Worm (Caenorhabditis elegans) whole organism, late embryonic: ENCODE measurements around the gene R05A10.8.

Experiments used
- C38D4.7 ChIP-seq: fragments of 200-800 bp; sonication (Bioruptor generic); optimal IDR thresholded peaks from 2 replicates; lab custom pipeline; 2018; ENCODE audit warnings: mild to moderate bottlenecking, missing genetic modification characterization, moderate library complexity, missing compliant biosample characterization
- F13H6.1 ChIP-seq: sonication (generic microtip); optimal IDR thresholded peaks from 2 replicates; lab custom pipeline; 2016; ENCODE audit warnings: missing genetic modification characterization, missing compliant biosample characterization
- K09A11.1 ChIP-seq: sonication (generic microtip); optimal IDR thresholded peaks from 2 replicates; lab custom pipeline; 2017; ENCODE audit warnings: antibody characterized with exemption, mild to moderate bottlenecking, missing genetic modification characterization, missing compliant biosample characterization; ENCODE audit not compliant: insufficient read depth
- T23F11.4 ChIP-seq: fragments of 200-800 bp; sonication (Bioruptor generic); optimal IDR thresholded peaks from 2 replicates; lab custom pipeline; 2018; ENCODE audit warnings: mild to moderate bottlenecking, missing genetic modification characterization, missing compliant biosample characterization
- Y22D7AL.16 ChIP-seq: sonication (generic microtip); optimal IDR thresholded peaks from 2 replicates; lab custom pipeline; 2016; ENCODE audit warnings: missing genetic modification characterization, missing compliant biosample characterization
- ama-1 ChIP-seq: fragments of 150-350 bp; optimal IDR thresholded peaks from 2 replicates; lab custom pipeline; 2014
- ceh-14 ChIP-seq: sonication (generic microtip); optimal IDR thresholded peaks from 2 replicates; lab custom pipeline; 2016; ENCODE audit warnings: missing genotype, missing genetic modification characterization, missing compliant biosample characterization
- ceh-2 ChIP-seq: sonication (generic microtip); optimal IDR thresholded peaks from 2 replicates; lab custom pipeline; 2016; ENCODE audit warnings: missing genotype, missing genetic modification characterization, missing compliant biosample characterization
- ceh-22 ChIP-seq: sonication (generic microtip); optimal IDR thresholded peaks from 2 replicates; lab custom pipeline; 2017; ENCODE audit warnings: missing biosample characterization, missing genetic modification characterization
- ceh-24 ChIP-seq: sonication (generic microtip); optimal IDR thresholded peaks from 2 replicates; lab custom pipeline; 2016; ENCODE audit warnings: mild to moderate bottlenecking, missing genetic modification characterization, missing compliant biosample characterization
- ceh-30 ChIP-seq: fragments of 150-350 bp; optimal IDR thresholded peaks from 2 replicates; lab custom pipeline; 2014; ENCODE audit warnings: missing biosample characterization, missing genetic modification characterization
- ceh-31 ChIP-seq: sonication (generic microtip); optimal IDR thresholded peaks from 2 replicates; lab custom pipeline; 2016; ENCODE audit warnings: missing genetic modification characterization, missing compliant biosample characterization
- ceh-45 ChIP-seq: fragments of 200-800 bp; sonication (Bioruptor generic); IDR thresholded peaks from 2 replicates; pipeline ENCODE4 v1.3.6; 2022; ENCODE audit warnings: missing genetic modification reagents, missing genetic modification characterization, missing compliant biosample characterization
- ceh-48 ChIP-seq: sonication (generic microtip); optimal IDR thresholded peaks from 2 replicates; lab custom pipeline; 2016; ENCODE audit warnings: missing genetic modification characterization, inconsistent platforms, missing compliant biosample characterization
- ceh-6 ChIP-seq: fragments of 200-800 bp; sonication (Bioruptor generic); optimal IDR thresholded peaks from 2 replicates; lab custom pipeline; 2018; ENCODE audit warnings: mild to moderate bottlenecking, missing genetic modification characterization, missing compliant biosample characterization
- dve-1 ChIP-seq: sonication (generic microtip); optimal IDR thresholded peaks from 2 replicates; lab custom pipeline; 2017; ENCODE audit warnings: antibody characterized with exemption, mild to moderate bottlenecking, missing genetic modification characterization, missing compliant biosample characterization
- elt-2 ChIP-seq: sonication (generic microtip); optimal IDR thresholded peaks from 2 replicates; lab custom pipeline; 2016; ENCODE audit warnings: missing genetic modification reagents, missing genetic modification characterization, missing compliant biosample characterization
- ets-4 ChIP-seq: sonication (generic microtip); optimal IDR thresholded peaks from 2 replicates; lab custom pipeline; 2016; ENCODE audit warnings: missing genetic modification characterization, missing compliant biosample characterization
- eyg-1 ChIP-seq: sonication (generic microtip); optimal IDR thresholded peaks from 2 replicates; lab custom pipeline; 2016; ENCODE audit warnings: missing genotype, missing genetic modification characterization, missing compliant biosample characterization
- fkh-10 ChIP-seq: fragments of 150-350 bp; optimal IDR thresholded peaks from 2 replicates; lab custom pipeline; 2014; ENCODE audit warnings: missing biosample characterization, missing genetic modification reagents, missing genetic modification characterization
- fkh-6 ChIP-seq: sonication (generic microtip); optimal IDR thresholded peaks from 2 replicates; lab custom pipeline; 2016; ENCODE audit warnings: missing genetic modification characterization, missing compliant biosample characterization
- hlh-13 ChIP-seq: fragments of 200-800 bp; sonication (Bioruptor generic); optimal IDR thresholded peaks from 2 replicates; lab custom pipeline; 2018; ENCODE audit warnings: mild to moderate bottlenecking, missing genetic modification characterization, missing compliant biosample characterization
- hlh-15 ChIP-seq: sonication (generic microtip); optimal IDR thresholded peaks from 2 replicates; lab custom pipeline; 2016; ENCODE audit warnings: missing genetic modification characterization, missing compliant biosample characterization
- hlh-8 ChIP-seq: sonication (generic microtip); optimal IDR thresholded peaks from 2 replicates; lab custom pipeline; 2016; ENCODE audit warnings: missing genotype, missing genetic modification characterization, missing compliant biosample characterization
- lim-6 ChIP-seq: sonication (generic microtip); optimal IDR thresholded peaks from 2 replicates; lab custom pipeline; 2016; ENCODE audit warnings: missing genetic modification characterization, missing compliant biosample characterization
- lin-11 ChIP-seq: fragments of 200-800 bp; sonication (Bioruptor generic); optimal IDR thresholded peaks from 2 replicates; lab custom pipeline; 2018; ENCODE audit warnings: mild to moderate bottlenecking, missing genetic modification characterization, missing compliant biosample characterization
- madf-2 ChIP-seq: sonication (generic microtip); optimal IDR thresholded peaks from 2 replicates; lab custom pipeline; 2017; ENCODE audit warnings: missing genetic modification characterization, missing compliant biosample characterization
- nfya-1 ChIP-seq: sonication (generic microtip); optimal IDR thresholded peaks from 2 replicates; lab custom pipeline; 2017; ENCODE audit warnings: missing genetic modification characterization, mild to moderate bottlenecking, missing compliant biosample characterization, antibody characterized with exemption, moderate library complexity
- nhr-232 ChIP-seq: sonication (generic microtip); optimal IDR thresholded peaks from 2 replicates; lab custom pipeline; 2016; ENCODE audit warnings: missing genetic modification characterization, missing compliant biosample characterization
- npax-4 ChIP-seq: sonication (generic microtip); optimal IDR thresholded peaks from 2 replicates; lab custom pipeline; 2016; ENCODE audit warnings: missing genetic modification characterization, missing compliant biosample characterization
- pag-3 ChIP-seq: sonication (generic microtip); optimal IDR thresholded peaks from 2 replicates; lab custom pipeline; 2016; ENCODE audit warnings: missing compliant biosample characterization, missing genetic modification characterization, borderline replicate concordance
- pat-9 ChIP-seq: fragments of 200-800 bp; sonication (Bioruptor generic); optimal IDR thresholded peaks from 2 replicates; lab custom pipeline; 2018; ENCODE audit warnings: mild to moderate bottlenecking, missing genetic modification characterization, moderate library complexity, missing compliant biosample characterization
- pha-4 ChIP-seq: fragments of 150-350 bp; optimal IDR thresholded peaks from 2 replicates; lab custom pipeline; 2018; ENCODE audit warnings: missing biosample characterization, missing genetic modification reagents, missing genetic modification characterization
- ref-2 ChIP-seq: sonication (generic microtip); optimal IDR thresholded peaks from 2 replicates; lab custom pipeline; 2016; ENCODE audit warnings: missing genetic modification characterization, missing compliant biosample characterization
- rnt-1 ChIP-seq: sonication (generic microtip); optimal IDR thresholded peaks from 2 replicates; lab custom pipeline; 2016; ENCODE audit warnings: missing genetic modification characterization, missing compliant biosample characterization
- sdc-2 ChIP-seq: sonication (generic microtip); optimal IDR thresholded peaks from 2 replicates; lab custom pipeline; 2016; ENCODE audit warnings: missing genotype, missing genetic modification characterization, missing compliant biosample characterization
- sox-4 ChIP-seq: sonication (generic microtip); optimal IDR thresholded peaks from 2 replicates; lab custom pipeline; 2017; ENCODE audit warnings: mild to moderate bottlenecking, missing genetic modification characterization, inconsistent platforms, missing compliant biosample characterization
- syd-9 ChIP-seq: sonication (generic microtip); optimal IDR thresholded peaks from 2 replicates; lab custom pipeline; 2016; ENCODE audit warnings: mild to moderate bottlenecking, missing genetic modification characterization, moderate library complexity, missing compliant biosample characterization
- tbx-7 ChIP-seq: sonication (generic microtip); optimal IDR thresholded peaks from 2 replicates; lab custom pipeline; 2016; ENCODE audit warnings: missing genotype, missing genetic modification characterization, missing compliant biosample characterization
- unc-3 ChIP-seq, 2 experiments: fragments of 200-800 bp in 1 of 2; sonication (Bioruptor generic) in 1 of 2; sonication (generic microtip) in 1 of 2; conservative IDR thresholded peaks in 1 of 2; optimal IDR thresholded peaks in 1 of 2; 2 replicates each; pipeline versions ENCODE4 v1.3.6 to Lab custom; 2016 to 2022; ENCODE audit warnings: missing compliant biosample characterization in 2 of 2, missing genetic modification characterization in 2 of 2, missing genetic modification reagents in 1 of 2
- unc-42 ChIP-seq: sonication (generic microtip); optimal IDR thresholded peaks from 2 replicates; lab custom pipeline; 2016; ENCODE audit warnings: missing genotype, missing genetic modification characterization, missing compliant biosample characterization
- unc-55 ChIP-seq: sonication (generic microtip); optimal IDR thresholded peaks from 2 replicates; lab custom pipeline; 2017; ENCODE audit warnings: missing biosample characterization, missing genetic modification reagents, missing genetic modification characterization
- unc-86 ChIP-seq: sonication (generic microtip); optimal IDR thresholded peaks from 2 replicates; lab custom pipeline; 2016; ENCODE audit warnings: missing genetic modification characterization, missing compliant biosample characterization
- ztf-16 ChIP-seq: sonication (generic microtip); optimal IDR thresholded peaks from 2 replicates; lab custom pipeline; 2017; ENCODE audit warnings: missing genetic modification characterization, missing compliant biosample characterization

R05A10.8 gene

ce11 chrIV:14193196-14193595 lies 35.2 kb upstream of the R05A10.8 start, which contains the start of gene K01G12.3:
TSS of gene K01G12.3 (plus strand) at chrIV:14193496.
- TF ChIP-seq T23F11.4, result no peak

- TF ChIP-seq ceh-31 (tag; lab: Kevin White, UChicago), result no peak
- TF ChIP-seq ceh-22 (tag; lab: Kevin White, UChicago), result no peak
- TF ChIP-seq ref-2 (tag; lab: Kevin White, UChicago), result no peak
- TF ChIP-seq npax-4 (tag; lab: Kevin White, UChicago), result no peak
- TF ChIP-seq unc-86, result no peak
- TF ChIP-seq lin-11 (tag; lab: Kevin White, UChicago), result no peak
- TF ChIP-seq Y22D7AL.16 (tag; lab: Kevin White, UChicago), result no peak
- TF ChIP-seq ceh-2 (tag; lab: Kevin White, UChicago), result no peak
- no peak for TF ChIP-seq nfya-1 (tag; lab: Kevin White, UChicago)
- no peak for TF ChIP-seq ztf-16
- no peak for TF ChIP-seq T23F11.4
- TF ChIP-seq hlh-13 (GFP tag; lab: Kevin White, UChicago), result no peak
Observed at ce11 chrIV:14191919-14192318, 33.9 kb upstream of the R05A10.8 start, which contains the start of gene K01G12.22. TSS of gene K01G12.22 (plus strand) at chrIV:14192219.

ce11 chrIV:14186264-14186663 lies 28.3 kb upstream of the R05A10.8 start:
- TF ChIP-seq pat-9 (tag; lab: Kevin White, UChicago) (no peak), unc-3 (GFP tag; conservative IDR thresholded peaks at IDR 0.05; lab: Robert Waterston, UW) (no peak), unc-3 (tag; optimal IDR thresholded peaks at IDR 0.05; lab: Kevin White, UChicago) (no peak), elt-2 (tag; lab: Kevin White, UChicago) (no peak)
- TF ChIP-seq, all 69 proteins: peak for 0

ce11 chrIV:14182077-14182476 lies 24.1 kb upstream of the R05A10.8 start, which contains the start of gene R05A10.1:
TSS of gene R05A10.1 (plus strand) at chrIV:14182377.
- TF ChIP-seq ceh-30 (tag; lab: Kevin White, UChicago) (no peak), ceh-48 (tag; lab: Kevin White, UChicago) (no peak), nhr-232 (no peak), unc-55 (no peak), dve-1 (tag; lab: Kevin White, UChicago) (no peak), Y22D7AL.16 (tag; lab: Kevin White, UChicago) (no peak), syd-9 (tag; lab: Kevin White, UChicago) (no peak), ref-2 (tag; lab: Kevin White, UChicago) (no peak), sox-4 (no peak), tbx-7 (tag; lab: Kevin White, UChicago) (no peak), ceh-14 (no peak), hlh-8 (no peak), lim-6 (no peak), fkh-10 (GFP tag; lab: Kevin White, UChicago) (no peak), pat-9 (tag; lab: Kevin White, UChicago) (no peak), C38D4.7 (no peak)

- TF ChIP-seq sdc-2 (tag; lab: Kevin White, UChicago), result no peak
- no peak for TF ChIP-seq rnt-1 (tag; lab: Kevin White, UChicago)
- TF ChIP-seq ama-1 (lab: Kevin White, UChicago), result no peak
- no peak for TF ChIP-seq eyg-1
- no peak for TF ChIP-seq hlh-15 (tag; lab: Kevin White, UChicago)
- TF ChIP-seq pha-4, result no peak
Observed at ce11 chrIV:14177058-14177457, 19.1 kb upstream of the R05A10.8 start, which contains the start of gene R05A10.2. TSS of gene R05A10.2 (plus strand) at chrIV:14177271.

ce11 chrIV:14176373-14176772 lies 18.4 kb upstream of the R05A10.8 start, which contains the start of gene R05A10.3:
TSS of gene R05A10.3 (minus strand) at chrIV:14176473.
- no peak for TF ChIP-seq fkh-6 (tag; lab: Kevin White, UChicago)
- TF ChIP-seq npax-4 (tag; lab: Kevin White, UChicago), result no peak
- no peak for TF ChIP-seq madf-2 (tag; lab: Kevin White, UChicago)
- TF ChIP-seq ceh-45 (GFP tag; lab: Robert Waterston, UW), result no peak
- TF ChIP-seq ceh-30 (tag; lab: Kevin White, UChicago), result no peak
- TF ChIP-seq elt-2 (tag; lab: Kevin White, UChicago), result no peak
- no peak for TF ChIP-seq rnt-1 (tag; lab: Kevin White, UChicago)
- no peak for TF ChIP-seq ceh-6 (GFP tag; lab: Kevin White, UChicago)
- TF ChIP-seq hlh-13 (GFP tag; lab: Kevin White, UChicago), result no peak
- no peak for TF ChIP-seq F13H6.1 (tag; lab: Kevin White, UChicago)
- no peak for TF ChIP-seq K09A11.1 (tag; lab: Kevin White, UChicago)
- no peak for TF ChIP-seq pha-4
- no peak for TF ChIP-seq ets-4 (tag; lab: Kevin White, UChicago)
- no peak for TF ChIP-seq ceh-24 (tag; lab: Kevin White, UChicago)
- no peak for TF ChIP-seq unc-42 (tag; lab: Kevin White, UChicago)
- no peak for TF ChIP-seq pag-3
